Fruit fly (Drosophila melanogaster) whole organism: ENCODE measurements around the gene CG10486.

Source experiments
- CG8478 ChIP-seq: fragments of >200 bp; optimal IDR thresholded peaks from 2 replicates; lab custom pipeline; 2018; ENCODE audit warnings: inconsistent platforms
- Dll ChIP-seq: fragments of >200 bp; optimal IDR thresholded peaks from 2 replicates; lab custom pipeline; 2017
- EcR ChIP-seq, 2 experiments: fragments of >200 bp; optimal IDR thresholded peaks; 2 replicates each; lab custom pipeline; 2017; ENCODE audit warnings: missing biosample characterization in 2 of 2, missing genetic modification characterization in 2 of 2, missing genetic modification reagents in 2 of 2
- pan ChIP-seq: fragments of >200 bp; optimal IDR thresholded peaks from 2 replicates; lab custom pipeline; 2017
- psq ChIP-seq: fragments of >200 bp; optimal IDR thresholded peaks from 2 replicates; lab custom pipeline; 2017
- usp ChIP-seq: fragments of >200 bp; optimal IDR thresholded peaks from 2 replicates; lab custom pipeline; 2017; ENCODE audit warnings: missing biosample characterization, missing genetic modification characterization, mixed read lengths

CG10486 gene

dm6 chr3L:5906599-5906998 lies at the start of gene CG10486:
Gene CG10486, minus strand, starts transcription at chr3L:5906699.
- TF ChIP-seq EcR (GFP tag; optimal IDR thresholded peaks at IDR 0.05; lab: Kevin White, UChicago): no peak
- TF ChIP-seq CG8478 (lab: Kevin White, UChicago): no peak
- no peak for TF ChIP-seq Dll (lab: Kevin White, UChicago)
- no peak for TF ChIP-seq psq (lab: Kevin White, UChicago)
- no peak for TF ChIP-seq usp (GFP tag; lab: Kevin White, UChicago)
- no peak for TF ChIP-seq pan (lab: Kevin White, UChicago)

- no peak for TF ChIP-seq usp (GFP tag; lab: Kevin White, UChicago)
- TF ChIP-seq pan (lab: Kevin White, UChicago): no peak
- TF ChIP-seq CG8478 (lab: Kevin White, UChicago): no peak
- TF ChIP-seq psq (lab: Kevin White, UChicago): no peak
- no peak for TF ChIP-seq Dll (lab: Kevin White, UChicago)
- no peak for TF ChIP-seq EcR (GFP tag; optimal IDR thresholded peaks at IDR 0.05; lab: Kevin White, UChicago)
These were observed 48.4 kb upstream of the CG10486 start for dm6 chr3L:5954942-5955341.

dm6 chr3L:5952537-5952936 lies 46.0 kb upstream of the CG10486 start:
- no peak for TF ChIP-seq pan (lab: Kevin White, UChicago)
- no peak for TF ChIP-seq Dll (lab: Kevin White, UChicago)
- no peak for TF ChIP-seq psq (lab: Kevin White, UChicago)
- TF ChIP-seq EcR (GFP tag; optimal IDR thresholded peaks at IDR 0.05; lab: Kevin White, UChicago): no peak
- TF ChIP-seq usp (GFP tag; lab: Kevin White, UChicago): no peak
- TF ChIP-seq CG8478 (lab: Kevin White, UChicago): no peak

- no peak for TF ChIP-seq usp (GFP tag; lab: Kevin White, UChicago)
- TF ChIP-seq EcR (GFP tag; optimal IDR thresholded peaks at IDR 0.05; lab: Kevin White, UChicago): no peak
- TF ChIP-seq CG8478 (lab: Kevin White, UChicago): no peak
These were observed 45.6 kb upstream of the CG10486 start for dm6 chr3L:5952132-5952531.

- no peak for TF ChIP-seq pan (lab: Kevin White, UChicago)
- no peak for TF ChIP-seq CG8478 (lab: Kevin White, UChicago)
- TF ChIP-seq usp (GFP tag; lab: Kevin White, UChicago): no peak
- no peak for TF ChIP-seq Dll (lab: Kevin White, UChicago)
- no peak for TF ChIP-seq EcR (GFP tag; optimal IDR thresholded peaks at IDR 0.05; lab: Kevin White, UChicago)
- TF ChIP-seq psq (lab: Kevin White, UChicago): no peak
These were observed 44.0 kb upstream of the CG10486 start, which contains the start of gene Egfrap for dm6 chr3L:5950467-5950866. Gene Egfrap, minus strand, starts transcription at chr3L:5950658.

dm6 chr3L:5947110-5947731 lies 40.7 kb upstream of the CG10486 start:
- TF ChIP-seq psq (lab: Kevin White, UChicago) (no peak), Dll (lab: Kevin White, UChicago) (no peak), EcR (GFP tag; optimal IDR thresholded peaks at IDR 0.05; lab: Kevin White, UChicago) (no peak), pan (lab: Kevin White, UChicago) (no peak), CG8478 (lab: Kevin White, UChicago) (no peak), usp (GFP tag; lab: Kevin White, UChicago) (no peak)

- TF ChIP-seq Dll (lab: Kevin White, UChicago): no peak
- no peak for TF ChIP-seq usp (GFP tag; lab: Kevin White, UChicago)
- TF ChIP-seq pan (lab: Kevin White, UChicago): no peak
- TF ChIP-seq CG8478 (lab: Kevin White, UChicago): no peak
- TF ChIP-seq psq (lab: Kevin White, UChicago): no peak
- TF ChIP-seq EcR (GFP tag; optimal IDR thresholded peaks at IDR 0.05; lab: Kevin White, UChicago): no peak
These were observed 39.1 kb upstream of the CG10486 start for dm6 chr3L:5945571-5945970.

- TF ChIP-seq pan (lab: Kevin White, UChicago) (no peak), EcR (GFP tag; optimal IDR thresholded peaks at IDR 0.05; lab: Kevin White, UChicago) (no peak), CG8478 (lab: Kevin White, UChicago) (no peak), psq (lab: Kevin White, UChicago) (no peak), Dll (lab: Kevin White, UChicago) (no peak), usp (GFP tag; lab: Kevin White, UChicago) (no peak)
These were observed 36.9 kb upstream of the CG10486 start for dm6 chr3L:5943348-5943904.

dm6 chr3L:5941508-5941907 lies 35.0 kb upstream of the CG10486 start:
- TF ChIP-seq pan (lab: Kevin White, UChicago) (no peak), Dll (lab: Kevin White, UChicago) (no peak), CG8478 (lab: Kevin White, UChicago) (no peak), usp (GFP tag; lab: Kevin White, UChicago) (no peak), EcR (GFP tag; optimal IDR thresholded peaks at IDR 0.05; lab: Kevin White, UChicago) (no peak), psq (lab: Kevin White, UChicago) (no peak)

- TF ChIP-seq EcR (GFP tag; optimal IDR thresholded peaks at IDR 0.05; lab: Kevin White, UChicago) (no peak), pan (lab: Kevin White, UChicago) (no peak), usp (GFP tag; lab: Kevin White, UChicago) (no peak), CG8478 (lab: Kevin White, UChicago) (no peak), psq (lab: Kevin White, UChicago) (no peak), Dll (lab: Kevin White, UChicago) (no peak)
These were observed 34.6 kb upstream of the CG10486 start for dm6 chr3L:5941086-5941485.

dm6 chr3L:5940431-5940830 lies 33.9 kb upstream of the CG10486 start:
- TF ChIP-seq Dll (lab: Kevin White, UChicago) (no peak), CG8478 (lab: Kevin White, UChicago) (no peak), pan (lab: Kevin White, UChicago) (no peak), EcR (GFP tag; optimal IDR thresholded peaks at IDR 0.05; lab: Kevin White, UChicago) (no peak), usp (GFP tag; lab: Kevin White, UChicago) (no peak), psq (lab: Kevin White, UChicago) (no peak)
